Fruit fly (Drosophila melanogaster) whole organism, embryonic: ENCODE results near the gene PhKgamma.

ENCODE experiments used
- CG10462 ChIP-seq: fragments of 200-800 bp; sonication (Bioruptor generic); optimal IDR thresholded peaks from 2 replicates; lab custom pipeline; 2016; ENCODE audit warnings: missing biosample characterization, missing genetic modification characterization
- CG11085 ChIP-seq: fragments of 200-800 bp; sonication (Bioruptor generic); IDR thresholded peaks from 2 replicates; pipeline ENCODE4 v1.3.6; 2022; ENCODE audit warnings: missing biosample characterization, missing genetic modification characterization
- CG11695 ChIP-seq: fragments of 200-800 bp; sonication (Bioruptor generic); IDR thresholded peaks from 3 replicates; pipeline ENCODE4 v1.3.6; 2022; ENCODE audit warnings: missing biosample characterization, missing genetic modification characterization
- CG15011 ChIP-seq: fragments of 200-800 bp; sonication (Bioruptor generic); optimal IDR thresholded peaks from 3 replicates; lab custom pipeline; 2018; ENCODE audit warnings: missing biosample characterization, mild to moderate bottlenecking, missing genetic modification characterization
- CG15073 ChIP-seq: fragments of 200-800 bp; sonication (Bioruptor generic); optimal IDR thresholded peaks from 2 replicates; lab custom pipeline; 2016; ENCODE audit warnings: missing biosample characterization, missing genetic modification characterization
- CG16813 ChIP-seq: fragments of 200-800 bp; sonication (Bioruptor generic); IDR thresholded peaks from 3 replicates; pipeline ENCODE4 v1.3.6; 2022; ENCODE audit warnings: missing biosample characterization, missing genetic modification characterization; ENCODE audit not compliant: partially characterized antibody
- CG16863 ChIP-seq: fragments of 200-800 bp; sonication (Bioruptor generic); optimal IDR thresholded peaks from 3 replicates; lab custom pipeline; 2016; ENCODE audit warnings: missing biosample characterization, missing genetic modification characterization
- CG17385 ChIP-seq: fragments of 200-800 bp; sonication (Bioruptor generic); optimal IDR thresholded peaks from 3 replicates; lab custom pipeline; 2018; ENCODE audit warnings: missing biosample characterization, mild to moderate bottlenecking, missing genetic modification characterization
- CG17612 ChIP-seq: fragments of 200-800 bp; sonication (Bioruptor generic); IDR thresholded peaks from 2 replicates; pipeline ENCODE4 v1.3.6; 2022; ENCODE audit warnings: missing biosample characterization, missing genetic modification characterization
- CG2120 ChIP-seq: fragments of 200-800 bp; sonication (Bioruptor generic); optimal IDR thresholded peaks from 3 replicates; lab custom pipeline; 2016; ENCODE audit warnings: missing biosample characterization, missing genetic modification characterization
- CG2129 ChIP-seq: fragments of 200-800 bp; sonication (Bioruptor generic); IDR thresholded peaks from 2 replicates; pipeline ENCODE4 v1.3.6; 2022; ENCODE audit warnings: missing biosample characterization, missing genetic modification characterization; ENCODE audit not compliant: partially characterized antibody
- CG2199 ChIP-seq: fragments of 200-800 bp; sonication (Bioruptor generic); IDR thresholded peaks from 3 replicates; pipeline ENCODE4 v1.3.6; 2022; ENCODE audit warnings: missing biosample characterization, missing genetic modification characterization
- CG3407 ChIP-seq: fragments of 200-800 bp; sonication (Bioruptor generic); optimal IDR thresholded peaks from 2 replicates; lab custom pipeline; 2018; ENCODE audit warnings: missing biosample characterization, mild to moderate bottlenecking, missing genetic modification characterization
- CG3847 ChIP-seq: fragments of 200-800 bp; sonication (Bioruptor generic); IDR thresholded peaks from 2 replicates; pipeline ENCODE4 v1.3.6; 2022; ENCODE audit warnings: missing biosample characterization, missing genetic modification characterization
- CG5180 ChIP-seq: fragments of 200-800 bp; sonication (Bioruptor generic); optimal IDR thresholded peaks from 3 replicates; lab custom pipeline; 2017; ENCODE audit warnings: missing biosample characterization, missing genetic modification characterization, mild to moderate bottlenecking, moderate library complexity, missing genetic modification reagents
- CG6175 ChIP-seq: fragments of 200-800 bp; sonication (Bioruptor generic); IDR thresholded peaks from 3 replicates; pipeline ENCODE4 v1.3.6; 2022; ENCODE audit warnings: missing biosample characterization, missing genetic modification characterization
- CG6689 ChIP-seq: fragments of 200-800 bp; sonication (Bioruptor generic); IDR thresholded peaks from 2 replicates; pipeline ENCODE4 v1.3.6; 2022; ENCODE audit warnings: missing biosample characterization, missing genetic modification characterization
- CG7745 ChIP-seq: fragments of 200-800 bp; sonication (Bioruptor generic); optimal IDR thresholded peaks from 2 replicates; lab custom pipeline; 2018; ENCODE audit warnings: missing biosample characterization, mild to moderate bottlenecking, missing genetic modification characterization, moderate library complexity
- CG8944 ChIP-seq: fragments of 200-800 bp; sonication (Bioruptor generic); optimal IDR thresholded peaks from 3 replicates; lab custom pipeline; 2016; ENCODE audit warnings: missing biosample characterization, missing genetic modification characterization
- E2f2 ChIP-seq: fragments of 200-800 bp; sonication (Bioruptor generic); IDR thresholded peaks from 2 replicates; pipeline ENCODE4 v1.3.6; 2022; ENCODE audit warnings: missing biosample characterization, missing genetic modification characterization
- HLH4C ChIP-seq: fragments of 200-800 bp; sonication (Bioruptor generic); IDR thresholded peaks from 3 replicates; pipeline ENCODE4 v1.3.6; 2022; ENCODE audit warnings: missing biosample characterization, missing genetic modification characterization; ENCODE audit not compliant: partially characterized antibody
- HmgZ ChIP-seq: fragments of 200-800 bp; sonication (Bioruptor generic); optimal IDR thresholded peaks from 2 replicates; lab custom pipeline; 2018; ENCODE audit warnings: missing biosample characterization, mild to moderate bottlenecking, missing genetic modification characterization
- Myb ChIP-seq: fragments of 200-800 bp; sonication (Bioruptor generic); optimal IDR thresholded peaks from 2 replicates; lab custom pipeline; 2016; ENCODE audit warnings: missing biosample characterization, missing genetic modification characterization
- Oaz ChIP-seq: fragments of 200-800 bp; sonication (Bioruptor generic); IDR thresholded peaks from 2 replicates; pipeline ENCODE4 v1.3.6; 2022; ENCODE audit warnings: missing biosample characterization, missing genetic modification characterization
- Oli ChIP-seq: fragments of 200-800 bp; sonication (Bioruptor generic); optimal IDR thresholded peaks from 2 replicates; lab custom pipeline; 2018; ENCODE audit warnings: missing biosample characterization, mild to moderate bottlenecking, missing genetic modification characterization, moderate library complexity
- Sry-β ChIP-seq: fragments of 200-800 bp; sonication (Bioruptor generic); optimal IDR thresholded peaks from 2 replicates; lab custom pipeline; 2018; ENCODE audit warnings: missing biosample characterization, mild to moderate bottlenecking, missing genetic modification characterization, moderate library complexity
- Xbp1 ChIP-seq: fragments of 200-800 bp; sonication (Bioruptor generic); optimal IDR thresholded peaks from 3 replicates; lab custom pipeline; 2016; ENCODE audit warnings: missing biosample characterization, mild to moderate bottlenecking, missing genetic modification characterization
- YL-1 ChIP-seq: fragments of 200-800 bp; sonication (Bioruptor generic); optimal IDR thresholded peaks from 3 replicates; lab custom pipeline; 2017; ENCODE audit warnings: missing biosample characterization, mild to moderate bottlenecking, missing genetic modification characterization
- al ChIP-seq: fragments of 200-800 bp; sonication (Bioruptor generic); IDR thresholded peaks from 2 replicates; pipeline ENCODE4 v1.3.6; 2022; ENCODE audit warnings: missing biosample characterization, missing genetic modification characterization
- ash1 ChIP-seq: fragments of 200-800 bp; sonication (Bioruptor generic); optimal IDR thresholded peaks from 2 replicates; lab custom pipeline; 2018; ENCODE audit warnings: missing biosample characterization, mild to moderate bottlenecking, missing genetic modification characterization
- ato ChIP-seq: fragments of 200-800 bp; sonication (Bioruptor generic); IDR thresholded peaks from 2 replicates; pipeline ENCODE4 v1.3.6; 2022; ENCODE audit warnings: missing biosample characterization, missing genetic modification characterization; ENCODE audit not compliant: partially characterized antibody
- br ChIP-seq: fragments of >200 bp; optimal IDR thresholded peaks from 2 replicates; lab custom pipeline; 2017
- cg ChIP-seq: fragments of 200-800 bp; sonication (Bioruptor generic); optimal IDR thresholded peaks from 3 replicates; lab custom pipeline; 2019; ENCODE audit warnings: missing biosample characterization, mild to moderate bottlenecking, missing genetic modification characterization, moderate library complexity
- cwo ChIP-seq: fragments of 200-800 bp; sonication (Bioruptor generic); optimal IDR thresholded peaks from 3 replicates; lab custom pipeline; 2017; ENCODE audit warnings: missing biosample characterization, missing genetic modification characterization, mild to moderate bottlenecking, moderate library complexity, missing genetic modification reagents
- da ChIP-seq: fragments of 200-800 bp; sonication (Bioruptor generic); optimal IDR thresholded peaks from 2 replicates; lab custom pipeline; 2016; ENCODE audit warnings: missing biosample characterization, missing genetic modification characterization
- dimm ChIP-seq: fragments of 200-800 bp; sonication (Bioruptor generic); IDR thresholded peaks from 2 replicates; pipeline ENCODE4 v1.3.6; 2022; ENCODE audit warnings: missing biosample characterization, missing genetic modification characterization
- eyg ChIP-seq: fragments of 200-800 bp; sonication (Bioruptor generic); optimal IDR thresholded peaks from 3 replicates; lab custom pipeline; 2016; ENCODE audit warnings: missing biosample characterization, missing genetic modification characterization
- fru ChIP-seq: fragments of >200 bp; optimal IDR thresholded peaks from 2 replicates; lab custom pipeline; 2017
- hb ChIP-seq: fragments of 200-800 bp; sonication (Bioruptor generic); IDR thresholded peaks from 3 replicates; pipeline ENCODE4 v1.3.6; 2022; ENCODE audit warnings: missing biosample characterization, missing genetic modification characterization; ENCODE audit not compliant: partially characterized antibody
- hbn ChIP-seq: fragments of 200-800 bp; sonication (Bioruptor generic); IDR thresholded peaks from 2 replicates; pipeline ENCODE4 v1.3.6; 2022; ENCODE audit warnings: missing biosample characterization, missing genetic modification characterization; ENCODE audit not compliant: partially characterized antibody
- jumu ChIP-seq: fragments of 200-800 bp; sonication (Bioruptor generic); optimal IDR thresholded peaks from 3 replicates; lab custom pipeline; 2016; ENCODE audit warnings: missing biosample characterization, missing genetic modification characterization
- lab ChIP-seq: fragments of 200-800 bp; sonication (Bioruptor generic); optimal IDR thresholded peaks from 3 replicates; lab custom pipeline; 2017; ENCODE audit warnings: missing biosample characterization, missing genetic modification characterization, mild to moderate bottlenecking, moderate library complexity, missing genetic modification reagents
- nau ChIP-seq: fragments of 200-800 bp; sonication (Bioruptor generic); optimal IDR thresholded peaks from 3 replicates; lab custom pipeline; 2017; ENCODE audit warnings: missing biosample characterization, mild to moderate bottlenecking, missing genetic modification characterization, missing genetic modification reagents
- p53 ChIP-seq: fragments of 200-800 bp; sonication (Bioruptor generic); optimal IDR thresholded peaks from 2 replicates; lab custom pipeline; 2016; ENCODE audit warnings: missing biosample characterization, missing genetic modification characterization
- pros ChIP-seq: fragments of 200-800 bp; sonication (Bioruptor generic); optimal IDR thresholded peaks from 3 replicates; lab custom pipeline; 2019; ENCODE audit warnings: missing biosample characterization, mild to moderate bottlenecking, missing genetic modification characterization, moderate library complexity
- psq ChIP-seq: fragments of 200-800 bp; sonication (Bioruptor generic); optimal IDR thresholded peaks from 2 replicates; lab custom pipeline; 2017; ENCODE audit warnings: missing biosample characterization, missing genetic modification characterization
- shn ChIP-seq: fragments of 200-800 bp; sonication (Bioruptor generic); optimal IDR thresholded peaks from 3 replicates; lab custom pipeline; 2016; ENCODE audit warnings: missing biosample characterization, missing genetic modification characterization
- sna ChIP-seq: fragments of 200-800 bp; sonication (Bioruptor generic); IDR thresholded peaks from 2 replicates; pipeline ENCODE4 v1.3.6; 2022; ENCODE audit warnings: missing biosample characterization, missing genetic modification characterization; ENCODE audit not compliant: partially characterized antibody
- so ChIP-seq: fragments of 200-800 bp; sonication (Bioruptor generic); IDR thresholded peaks from 3 replicates; pipeline ENCODE4 v1.3.6; 2022; ENCODE audit warnings: missing biosample characterization, missing genetic modification characterization
- ssp ChIP-seq: fragments of 200-800 bp; sonication (Bioruptor generic); IDR thresholded peaks from 2 replicates; pipeline ENCODE4 v1.3.6; 2022; ENCODE audit warnings: missing biosample characterization, missing genetic modification characterization
- tio ChIP-seq: fragments of 200-800 bp; sonication (Bioruptor generic); optimal IDR thresholded peaks from 2 replicates; lab custom pipeline; 2017; ENCODE audit warnings: missing biosample characterization, missing genetic modification characterization, inconsistent platforms
- zen2 ChIP-seq: fragments of 200-800 bp; sonication (Bioruptor generic); IDR thresholded peaks from 3 replicates; pipeline ENCODE4 v1.3.6; 2022; ENCODE audit warnings: missing biosample characterization, missing genetic modification characterization; ENCODE audit not compliant: partially characterized antibody

PhKgamma gene

DNA sequence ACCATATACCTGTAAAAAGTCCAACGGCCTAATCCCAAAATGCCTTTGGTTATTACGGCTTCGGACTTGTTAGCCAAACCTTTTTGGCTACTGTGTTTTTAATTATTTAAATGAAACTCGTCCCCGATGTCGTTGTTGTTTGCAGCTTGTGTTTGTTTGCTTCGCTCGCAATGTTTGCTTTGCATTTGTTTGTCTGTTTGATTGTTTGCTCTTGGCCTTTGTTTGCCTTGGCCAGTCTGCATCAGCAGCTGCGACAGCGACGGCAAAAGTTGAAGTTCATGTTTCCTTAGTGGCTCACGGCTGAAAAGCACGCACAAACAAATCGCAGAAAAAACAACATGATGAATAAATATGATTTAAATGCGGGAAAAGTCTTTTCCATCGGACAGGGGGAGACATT, 34.5 kb upstream of the PhKgamma start (continued):
- TF ChIP-seq lab (GFP tag; lab: Kevin White, UChicago): peak; percentile 72
- TF ChIP-seq hbn (GFP tag; lab: Robert Waterston, UW): no peak
- peak; percentile 40 for TF ChIP-seq CG15011
- no peak for TF ChIP-seq E2f2 (GFP tag; lab: Robert Waterston, UW)
- TF ChIP-seq cwo: no peak
- no peak for TF ChIP-seq YL-1 (GFP tag; lab: Kevin White, UChicago)
- TF ChIP-seq tio (GFP tag; lab: Kevin White, UChicago): no peak
- peak; percentile 27 for TF ChIP-seq CG17385 (GFP tag; lab: Kevin White, UChicago)
- no peak for TF ChIP-seq CG11695 (GFP tag; lab: Robert Waterston, UW)
- TF ChIP-seq al (GFP tag; lab: Robert Waterston, UW): no peak
- peak; percentile 14 for TF ChIP-seq eyg (GFP tag; lab: Kevin White, UChicago)
- no peak for TF ChIP-seq Xbp1 (GFP tag; lab: Kevin White, UChicago)
- TF ChIP-seq Oaz (GFP tag; lab: Robert Waterston, UW): no peak
- no peak for TF ChIP-seq ato (GFP tag; lab: Robert Waterston, UW)
- TF ChIP-seq so (GFP tag; lab: Robert Waterston, UW): peak; percentile 60; the same call in 2 of the 3 replicates
- no peak for TF ChIP-seq da (GFP tag; lab: Kevin White, UChicago)
- no peak for TF ChIP-seq CG3847
- no peak for TF ChIP-seq CG8944 (GFP tag; lab: Kevin White, UChicago)
- no peak for TF ChIP-seq pros
- no peak for TF ChIP-seq dimm (GFP tag; lab: Robert Waterston, UW)
- no peak for TF ChIP-seq CG2120 (GFP tag; lab: Kevin White, UChicago)
- no peak for TF ChIP-seq br (lab: Kevin White, UChicago)
- TF ChIP-seq CG17612: no peak
- TF ChIP-seq CG11085 (GFP tag; lab: Robert Waterston, UW): no peak
- TF ChIP-seq cg (GFP tag; lab: Kevin White, UChicago): no peak
- no peak for TF ChIP-seq HmgZ (tag; lab: Kevin White, UChicago)
- TF ChIP-seq psq (GFP tag; lab: Kevin White, UChicago): no peak
- TF ChIP-seq CG6689 (GFP tag; lab: Robert Waterston, UW): no peak
- no peak for TF ChIP-seq CG7745 (tag; lab: Kevin White, UChicago)
- no peak for TF ChIP-seq HLH4C (GFP tag; lab: Robert Waterston, UW)
- TF ChIP-seq zen2: no peak
- no peak for TF ChIP-seq ssp
- TF ChIP-seq Oli (tag; lab: Kevin White, UChicago): no peak
- TF ChIP-seq fru (lab: Kevin White, UChicago): no peak
- TF ChIP-seq CG3407 (GFP tag; lab: Kevin White, UChicago): peak; percentile 61
- TF ChIP-seq CG5180 (GFP tag; lab: Kevin White, UChicago): peak; percentile 36
- no peak for TF ChIP-seq ash1 (GFP tag; lab: Kevin White, UChicago)
- no peak for TF ChIP-seq CG10462
- TF ChIP-seq CG6175 (GFP tag; lab: Robert Waterston, UW): no peak
- no peak for TF ChIP-seq CG16813 (GFP tag; lab: Robert Waterston, UW)
- TF ChIP-seq CG15073 (GFP tag; lab: Kevin White, UChicago): no peak
- no peak for TF ChIP-seq Myb
- TF ChIP-seq shn: no peak
- TF ChIP-seq CG2199: no peak
- peak; percentile 11 for TF ChIP-seq Sry-β
- peak; percentile 72 for TF ChIP-seq nau (GFP tag; lab: Kevin White, UChicago)
- peak; percentile 13 for TF ChIP-seq p53 (GFP tag; lab: Kevin White, UChicago)
- TF ChIP-seq jumu (GFP tag; lab: Kevin White, UChicago): no peak
- no peak for TF ChIP-seq hb (GFP tag; lab: Robert Waterston, UW)
- no peak for TF ChIP-seq CG2129 (GFP tag; lab: Robert Waterston, UW)
- TF ChIP-seq sna (GFP tag; lab: Robert Waterston, UW): no peak
- TF ChIP-seq CG16863: no peak
